Fruit fly (Drosophila melanogaster) whole organism, embryonic: ENCODE results near the gene Vti1a.

Source experiments
- Blimp-1 ChIP-seq: fragments of 200-800 bp; sonication (Bioruptor generic); optimal IDR thresholded peaks from 3 replicates; lab custom pipeline; 2018; ENCODE audit warnings: missing biosample characterization, missing genetic modification characterization, mild to moderate bottlenecking, moderate library complexity, missing genetic modification reagents
- CG10147 ChIP-seq: fragments of 200-800 bp; sonication (Bioruptor generic); optimal IDR thresholded peaks from 2 replicates; lab custom pipeline; 2019; ENCODE audit warnings: missing biosample characterization, mild to moderate bottlenecking, missing genetic modification characterization, moderate library complexity
- CG12299 ChIP-seq: fragments of 200-800 bp; sonication (Bioruptor generic); optimal IDR thresholded peaks from 2 replicates; lab custom pipeline; 2018; ENCODE audit warnings: missing biosample characterization, mild to moderate bottlenecking, missing genetic modification characterization
- CG1603 ChIP-seq: fragments of 200-800 bp; sonication (Bioruptor generic); optimal IDR thresholded peaks from 2 replicates; lab custom pipeline; 2019; ENCODE audit warnings: missing biosample characterization, mild to moderate bottlenecking, missing genetic modification characterization, moderate library complexity
- CG17359 ChIP-seq: fragments of 200-800 bp; sonication (Bioruptor generic); optimal IDR thresholded peaks from 3 replicates; lab custom pipeline; 2018; ENCODE audit warnings: missing biosample characterization, mild to moderate bottlenecking, missing genetic modification characterization, moderate library complexity
- CG17568 ChIP-seq: fragments of 200-800 bp; sonication (Bioruptor generic); optimal IDR thresholded peaks from 2 replicates; lab custom pipeline; 2018; ENCODE audit warnings: missing biosample characterization, mild to moderate bottlenecking, missing genetic modification characterization, moderate library complexity
- CG30431 ChIP-seq: fragments of 200-800 bp; sonication (Bioruptor generic); optimal IDR thresholded peaks from 2 replicates; lab custom pipeline; 2017; ENCODE audit warnings: missing biosample characterization, missing genetic modification characterization
- CG33557 ChIP-seq: fragments of 200-800 bp; sonication (Bioruptor generic); optimal IDR thresholded peaks from 2 replicates; lab custom pipeline; 2019; ENCODE audit warnings: missing biosample characterization, mild to moderate bottlenecking, missing genetic modification characterization, moderate library complexity
- CG34376 ChIP-seq: fragments of 200-800 bp; sonication (Bioruptor generic); optimal IDR thresholded peaks from 2 replicates; lab custom pipeline; 2018; ENCODE audit warnings: missing biosample characterization, mild to moderate bottlenecking, missing genetic modification characterization
- CG43689 ChIP-seq: fragments of 200-800 bp; sonication (Bioruptor generic); IDR thresholded peaks from 2 replicates; pipeline ENCODE4 v1.3.6; 2022; ENCODE audit warnings: missing biosample characterization, missing genetic modification characterization
- CG4820 ChIP-seq: fragments of 200-800 bp; sonication (Bioruptor generic); optimal IDR thresholded peaks from 3 replicates; lab custom pipeline; 2016; ENCODE audit warnings: missing biosample characterization, missing genetic modification characterization
- CG4854 ChIP-seq: fragments of 200-800 bp; sonication (Bioruptor generic); optimal IDR thresholded peaks from 2 replicates; lab custom pipeline; 2016; ENCODE audit warnings: missing biosample characterization, missing genetic modification characterization, inconsistent platforms
- CG6765 ChIP-seq: fragments of 200-800 bp; sonication (Bioruptor generic); optimal IDR thresholded peaks from 3 replicates; lab custom pipeline; 2017; ENCODE audit warnings: missing biosample characterization, mild to moderate bottlenecking, missing genetic modification characterization
- CG7556 ChIP-seq: fragments of 200-800 bp; sonication (Bioruptor generic); optimal IDR thresholded peaks from 2 replicates; lab custom pipeline; 2017; ENCODE audit warnings: missing biosample characterization, mild to moderate bottlenecking, missing genetic modification characterization
- CG8388 ChIP-seq: fragments of 200-800 bp; sonication (Bioruptor generic); optimal IDR thresholded peaks from 2 replicates; lab custom pipeline; 2019; ENCODE audit warnings: missing biosample characterization, mild to moderate bottlenecking, missing genetic modification characterization, moderate library complexity
- CG9727 ChIP-seq: fragments of 200-800 bp; sonication (Bioruptor generic); optimal IDR thresholded peaks from 3 replicates; lab custom pipeline; 2017; ENCODE audit warnings: missing biosample characterization, mild to moderate bottlenecking, missing genetic modification characterization
- D ChIP-seq, 2 experiments: fragments of 200-800 bp in 1 of 2; fragments of >200 bp in 1 of 2; sonication (Bioruptor generic) in 1 of 2; optimal IDR thresholded peaks; 2 replicates in 1 of 2; 3 replicates in 1 of 2; lab custom pipeline; 2017; ENCODE audit warnings: mild to moderate bottlenecking in 1 of 2, missing biosample characterization in 1 of 2, missing genetic modification characterization in 1 of 2, missing genetic modification reagents in 1 of 2
- D19A ChIP-seq: fragments of 200-800 bp; optimal IDR thresholded peaks from 3 replicates; lab custom pipeline; 2019; ENCODE audit warnings: missing biosample characterization, mild to moderate bottlenecking, missing genetic modification characterization, moderate library complexity
- E2f1 ChIP-seq: fragments of 200-800 bp; sonication (Bioruptor generic); IDR thresholded peaks from 2 replicates; pipeline ENCODE4 v1.3.6; 2022; ENCODE audit warnings: missing biosample characterization, missing genetic modification characterization
- Elba2 ChIP-seq: fragments of 200-800 bp; sonication (Bioruptor generic); optimal IDR thresholded peaks from 3 replicates; lab custom pipeline; 2016; ENCODE audit warnings: missing biosample characterization, missing genetic modification characterization
- Gug ChIP-seq: fragments of 200-800 bp; sonication (Bioruptor generic); IDR thresholded peaks from 4 replicates; pipeline ENCODE4 v1.3.6; 2022; ENCODE audit warnings: missing biosample characterization, missing genetic modification characterization
- HmgZ ChIP-seq: fragments of 200-800 bp; sonication (Bioruptor generic); optimal IDR thresholded peaks from 2 replicates; lab custom pipeline; 2018; ENCODE audit warnings: missing biosample characterization, mild to moderate bottlenecking, missing genetic modification characterization
- Hr51 ChIP-seq, 2 experiments: fragments of 200-800 bp; sonication (Bioruptor generic); optimal IDR thresholded peaks; 2 replicates in 1 of 2; 3 replicates in 1 of 2; lab custom pipeline; 2016 to 2018; ENCODE audit warnings: missing biosample characterization in 2 of 2, missing genetic modification characterization in 2 of 2, mild to moderate bottlenecking in 1 of 2, moderate library complexity in 1 of 2
- Hr78 ChIP-seq, 2 experiments: fragments of 200-800 bp in 1 of 2; fragments of >200 bp in 1 of 2; sonication (Bioruptor generic) in 1 of 2; optimal IDR thresholded peaks; 2 replicates each; lab custom pipeline; 2017 to 2019; ENCODE audit warnings: missing biosample characterization in 2 of 2, missing genetic modification characterization in 2 of 2, mild to moderate bottlenecking in 1 of 2, moderate library complexity in 1 of 2
- Lhr ChIP-seq: fragments of 200-800 bp; sonication (Bioruptor generic); optimal IDR thresholded peaks from 3 replicates; lab custom pipeline; 2017; ENCODE audit warnings: mild to moderate bottlenecking, missing biosample characterization, missing genetic modification reagents, missing genetic modification characterization
- MBD-R2 ChIP-seq: fragments of 200-800 bp; sonication (Bioruptor generic); IDR thresholded peaks from 2 replicates; pipeline ENCODE4 v1.3.6; 2022; ENCODE audit warnings: missing biosample characterization, missing genetic modification characterization
- Optix ChIP-seq: fragments of 200-800 bp; sonication (Bioruptor generic); IDR thresholded peaks from 3 replicates; pipeline ENCODE4 v1.3.6; 2022; ENCODE audit warnings: missing biosample characterization, missing genetic modification characterization
- Six4 ChIP-seq: fragments of 200-800 bp; sonication (Bioruptor generic); optimal IDR thresholded peaks from 2 replicates; lab custom pipeline; 2016; ENCODE audit warnings: missing biosample characterization, missing genetic modification characterization
- Sry-δ ChIP-seq: fragments of 200-800 bp; sonication (Bioruptor generic); optimal IDR thresholded peaks from 2 replicates; lab custom pipeline; 2016; ENCODE audit warnings: missing biosample characterization, missing genetic modification characterization
- amos ChIP-seq: fragments of 200-800 bp; sonication (Bioruptor generic); IDR thresholded peaks from 2 replicates; pipeline ENCODE4 v1.3.6; 2022; ENCODE audit warnings: missing biosample characterization, missing genetic modification characterization; ENCODE audit not compliant: partially characterized antibody
- bab2 ChIP-seq: fragments of 200-800 bp; sonication (Bioruptor generic); optimal IDR thresholded peaks from 2 replicates; lab custom pipeline; 2016; ENCODE audit warnings: missing biosample characterization, missing genetic modification characterization
- cato ChIP-seq: fragments of 200-800 bp; sonication (Bioruptor generic); optimal IDR thresholded peaks from 2 replicates; lab custom pipeline; 2016; ENCODE audit warnings: missing biosample characterization, missing genetic modification characterization, borderline replicate concordance
- crol ChIP-seq: fragments of 200-800 bp; sonication (Bioruptor generic); IDR thresholded peaks from 2 replicates; pipeline ENCODE4 v1.3.6; 2022; ENCODE audit warnings: missing biosample characterization, missing genetic modification characterization
- emc ChIP-seq: fragments of 200-800 bp; sonication (Bioruptor generic); optimal IDR thresholded peaks from 2 replicates; lab custom pipeline; 2016; ENCODE audit warnings: missing biosample characterization, missing genetic modification characterization
- fu2 ChIP-seq: fragments of 200-800 bp; sonication (Bioruptor generic); optimal IDR thresholded peaks from 2 replicates; lab custom pipeline; 2016; ENCODE audit warnings: missing biosample characterization, missing genetic modification characterization
- klu ChIP-seq: fragments of 200-800 bp; sonication (Bioruptor generic); IDR thresholded peaks from 2 replicates; pipeline ENCODE4 v1.3.6; 2022; ENCODE audit warnings: missing biosample characterization, missing genetic modification characterization
- knrl ChIP-seq: fragments of 200-800 bp; sonication (Bioruptor generic); IDR thresholded peaks from 3 replicates; pipeline ENCODE4 v1.3.6; 2022; ENCODE audit warnings: missing biosample characterization, missing genetic modification characterization; ENCODE audit not compliant: partially characterized antibody
- lab ChIP-seq: fragments of 200-800 bp; sonication (Bioruptor generic); optimal IDR thresholded peaks from 3 replicates; lab custom pipeline; 2017; ENCODE audit warnings: missing biosample characterization, missing genetic modification characterization, mild to moderate bottlenecking, moderate library complexity, missing genetic modification reagents
- lmd ChIP-seq: fragments of 200-800 bp; sonication (Bioruptor generic); IDR thresholded peaks from 2 replicates; pipeline ENCODE4 v1.3.6; 2022; ENCODE audit warnings: missing biosample characterization, missing genetic modification characterization
- oc ChIP-seq: fragments of 200-800 bp; sonication (Bioruptor generic); optimal IDR thresholded peaks from 2 replicates; lab custom pipeline; 2018; ENCODE audit warnings: missing biosample characterization, mild to moderate bottlenecking, missing genetic modification characterization, moderate library complexity
- pb ChIP-seq: fragments of 200-800 bp; sonication (Bioruptor generic); optimal IDR thresholded peaks from 3 replicates; lab custom pipeline; 2016; ENCODE audit warnings: missing biosample characterization, missing genetic modification characterization
- prd ChIP-seq, 3 experiments: fragments of >200 bp in 2 of 3; fragments of 200-800 bp in 1 of 3; sonication (Bioruptor generic) in 1 of 3; optimal IDR thresholded peaks in 2 of 3; IDR thresholded peaks in 1 of 3; 2 replicates in 2 of 3; 3 replicates in 1 of 3; pipeline versions ENCODE4 v1.3.6 to Lab custom; 2017 to 2022; ENCODE audit warnings: missing biosample characterization in 1 of 3, missing genetic modification characterization in 1 of 3
- sc ChIP-seq, 3 experiments: fragments of >200 bp in 2 of 3; fragments of 200-800 bp in 1 of 3; sonication (Bioruptor generic) in 1 of 3; optimal IDR thresholded peaks; 2 replicates in 2 of 3; 3 replicates in 1 of 3; lab custom pipeline; 2017; ENCODE audit warnings: mild to moderate bottlenecking in 1 of 3, missing biosample characterization in 1 of 3, missing genetic modification characterization in 1 of 3, missing genetic modification reagents in 1 of 3
- stwl ChIP-seq: fragments of 200-800 bp; sonication (Bioruptor generic); optimal IDR thresholded peaks from 3 replicates; lab custom pipeline; 2018; ENCODE audit warnings: missing biosample characterization, mild to moderate bottlenecking, missing genetic modification characterization, moderate library complexity
- tgo ChIP-seq: fragments of 200-800 bp; sonication (Bioruptor generic); IDR thresholded peaks from 3 replicates; pipeline ENCODE4 v1.3.6; 2022; ENCODE audit warnings: missing biosample characterization, missing genetic modification characterization
- trem ChIP-seq: fragments of 200-800 bp; optimal IDR thresholded peaks from 3 replicates; lab custom pipeline; 2019; ENCODE audit warnings: missing biosample characterization, mild to moderate bottlenecking, missing genetic modification characterization, moderate library complexity
- twi ChIP-seq: fragments of 200-800 bp; optimal IDR thresholded peaks from 2 replicates; lab custom pipeline; 2019; ENCODE audit warnings: missing biosample characterization, mild to moderate bottlenecking, missing genetic modification characterization, moderate library complexity
- zfh2 ChIP-seq: fragments of 200-800 bp; sonication (Bioruptor generic); optimal IDR thresholded peaks from 2 replicates; lab custom pipeline; 2016; ENCODE audit warnings: missing biosample characterization, missing genetic modification characterization

Vti1a gene

dm6 chr3L:654019-654418 is 38.7 kb downstream of the Vti1a start, which contains the start of the genes MED30 and Rev1 (continued):
- TF ChIP-seq CG10147 (GFP tag; lab: Kevin White, UChicago), result peak; percentile 90
- TF ChIP-seq CG1603 (tag; lab: Kevin White, UChicago), result peak; percentile 92
- TF ChIP-seq pb, result peak; percentile 89
- TF ChIP-seq emc (GFP tag; lab: Kevin White, UChicago), result peak; percentile 89
- TF ChIP-seq cato (GFP tag; lab: Kevin White, UChicago), result peak; percentile 89
- no peak for TF ChIP-seq D (optimal IDR thresholded peaks at IDR 0.05; lab: Kevin White, UChicago)
- peak; percentile 80 for TF ChIP-seq D (GFP tag; optimal IDR thresholded peaks at IDR 0.05; lab: Kevin White, UChicago)
- peak; percentile 89 for TF ChIP-seq CG7556 (GFP tag; lab: Kevin White, UChicago)
- TF ChIP-seq klu (GFP tag; lab: Robert Waterston, UW), result peak; percentile 79
- peak; percentile 91 for TF ChIP-seq CG34376 (GFP tag; lab: Kevin White, UChicago)
- TF ChIP-seq CG17568, result no peak
- peak; percentile 84 for TF ChIP-seq E2f1
- TF ChIP-seq Sry-δ (GFP tag; lab: Kevin White, UChicago), result peak; percentile 80
- no peak for TF ChIP-seq crol (GFP tag; lab: Robert Waterston, UW)
- peak; percentile 86 for TF ChIP-seq CG6765 (GFP tag; lab: Kevin White, UChicago)
- peak; percentile 90 for TF ChIP-seq Six4 (GFP tag; lab: Kevin White, UChicago)
- peak; percentile 77 for TF ChIP-seq Lhr (GFP tag; lab: Kevin White, UChicago)
- TF ChIP-seq CG43689, result no peak; the same call in 1 of the 2 replicates
- TF ChIP-seq D19A (tag; lab: Kevin White, UChicago), result peak; percentile 79
- TF ChIP-seq Hr78 (GFP tag; optimal IDR thresholded peaks at IDR 0.05; lab: Kevin White, UChicago), result peak in 1 of 2 experiments; percentile 56
- peak; percentile 91 for TF ChIP-seq CG12299 (tag; lab: Kevin White, UChicago)
- TF ChIP-seq Blimp-1 (GFP tag; lab: Kevin White, UChicago), result peak; percentile 87
- TF ChIP-seq oc, result peak; percentile 85
- peak; percentile 92 for TF ChIP-seq CG17359 (tag; lab: Kevin White, UChicago)
- TF ChIP-seq CG9727 (GFP tag; lab: Kevin White, UChicago), result peak; percentile 86
- TF ChIP-seq CG33557 (GFP tag; lab: Kevin White, UChicago), result peak; percentile 74
- peak; percentile 96 for TF ChIP-seq MBD-R2 (GFP tag; lab: Robert Waterston, UW)
- TF ChIP-seq fu2 (GFP tag; lab: Kevin White, UChicago), result peak; percentile 97
- peak; percentile 86 for TF ChIP-seq CG30431
- peak; percentile 74 for TF ChIP-seq twi (tag; lab: Kevin White, UChicago)
- TF ChIP-seq tgo, result peak; percentile 89
- TF ChIP-seq Optix (GFP tag; lab: Robert Waterston, UW), result peak; percentile 75
- TF ChIP-seq Hr51 (GFP tag; optimal IDR thresholded peaks at IDR 0.05; lab: Kevin White, UChicago), result peak; percentile 92 to 97
- peak; percentile 92 for TF ChIP-seq CG4854 (GFP tag; lab: Kevin White, UChicago)
- peak; percentile 92 for TF ChIP-seq stwl (tag; lab: Kevin White, UChicago)
- TF ChIP-seq sc (optimal IDR thresholded peaks at IDR 0.05; lab: Kevin White, UChicago), result no peak
- peak; percentile 53 for TF ChIP-seq sc (GFP tag; optimal IDR thresholded peaks at IDR 0.05; lab: Kevin White, UChicago)
- TF ChIP-seq knrl (GFP tag; lab: Robert Waterston, UW), result 0 out of 3 replicates have a peak, but pooled peaks have one; percentile 29
- TF ChIP-seq trem (tag; lab: Kevin White, UChicago), result peak; percentile 93
- no peak for TF ChIP-seq amos (GFP tag; lab: Robert Waterston, UW)
- TF ChIP-seq CG8388 (GFP tag; lab: Kevin White, UChicago), result peak; percentile 86
- TF ChIP-seq prd (optimal IDR thresholded peaks at IDR 0.05; lab: Kevin White, UChicago), result no peak
- TF ChIP-seq prd (GFP tag; IDR thresholded peaks at IDR 0.05; lab: Robert Waterston, UW), result peak; percentile 91
- peak; percentile 98 for TF ChIP-seq bab2 (GFP tag; lab: Kevin White, UChicago)
- TF ChIP-seq Elba2 (GFP tag; lab: Kevin White, UChicago), result peak; percentile 43
- TF ChIP-seq HmgZ (tag; lab: Kevin White, UChicago), result peak; percentile 96
- peak; percentile 80 for TF ChIP-seq CG4820 (GFP tag; lab: Kevin White, UChicago)
- TF ChIP-seq lab (GFP tag; lab: Kevin White, UChicago), result peak; percentile 97
- peak; percentile 98 for TF ChIP-seq zfh2 (GFP tag; lab: Kevin White, UChicago)
- peak; percentile 91 for TF ChIP-seq lmd (GFP tag; lab: Robert Waterston, UW)
- TF ChIP-seq Gug, result peak; percentile 95
